Worm (Caenorhabditis elegans): Measurements from ENCODE around the gene pmp-1.
A peak's percentile ranks its signal among the peaks of the same experiment; 100 is the strongest.

Gene pmp-1

DNA sequence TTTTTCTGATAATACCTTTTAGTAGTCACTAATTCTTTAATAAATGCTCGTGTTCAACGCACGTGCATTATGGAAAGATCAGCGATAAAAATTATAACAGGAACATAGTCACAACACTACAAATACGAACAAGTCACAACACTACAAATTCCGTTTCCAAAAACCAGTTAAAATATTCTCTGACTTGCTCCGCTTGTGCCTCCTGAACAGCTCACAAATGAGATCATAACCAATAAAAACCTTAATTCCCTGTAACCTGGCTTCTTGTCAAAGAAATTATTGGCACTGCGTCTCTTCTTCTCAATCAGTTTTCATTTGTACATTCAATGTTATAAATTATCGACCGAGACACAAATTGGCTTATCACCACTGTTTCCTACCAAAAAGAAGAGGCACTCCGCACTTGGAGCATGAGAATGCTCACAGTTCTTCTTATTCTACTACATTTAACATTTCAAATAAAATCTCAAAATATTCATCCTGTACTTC, 35.9 kb upstream of the pmp-1 start, which contains the start of gene B0252.1:
Gene B0252.1, plus strand, starts transcription at position 318 of the 489 bp plus-strand sequence.
- TF ChIP-seq nhr-102 (tag; optimal IDR thresholded peaks at IDR 0.05) (peak; percentile 31), dmd-6 (GFP tag; IDR thresholded peaks at IDR 0.05) (peak; percentile 30; the same call in 1 of the 2 replicates), pqm-1 (tag; optimal IDR thresholded peaks at IDR 0.05) (peak; percentile 56), mxl-3 (GFP tag; optimal IDR thresholded peaks at IDR 0.05) (peak; percentile 20), php-3 (GFP tag; IDR thresholded peaks at IDR 0.05) (peak; percentile 95), Y105C5A.15 (GFP tag; IDR thresholded peaks at IDR 0.05) (no peak), hlh-11 (tag; optimal IDR thresholded peaks at IDR 0.05) (peak; percentile 68), nhr-77 (tag; optimal IDR thresholded peaks at IDR 0.05) (peak; percentile 27), R02D3.7 (tag; optimal IDR thresholded peaks at IDR 0.05) (no peak), daf-16 (GFP tag; optimal IDR thresholded peaks at IDR 0.05) (no peak), daf-16 (tag; optimal IDR thresholded peaks at IDR 0.05) (peak; percentile 25), hif-1 (tag; optimal IDR thresholded peaks at IDR 0.05) (no peak), aha-1 (tag) (peak; percentile 13), nhr-28 (tag; optimal IDR thresholded peaks at IDR 0.05) (peak; percentile 97), duxl-1 (tag; optimal IDR thresholded peaks at IDR 0.05; ENCODE audit: poor library complexity) (no peak), nhr-76 (tag; optimal IDR thresholded peaks at IDR 0.05) (no peak), lin-1 (GFP tag; IDR thresholded peaks at IDR 0.05) (no peak), sdz-12 (GFP tag; optimal IDR thresholded peaks at IDR 0.05) (no peak)

DNA sequence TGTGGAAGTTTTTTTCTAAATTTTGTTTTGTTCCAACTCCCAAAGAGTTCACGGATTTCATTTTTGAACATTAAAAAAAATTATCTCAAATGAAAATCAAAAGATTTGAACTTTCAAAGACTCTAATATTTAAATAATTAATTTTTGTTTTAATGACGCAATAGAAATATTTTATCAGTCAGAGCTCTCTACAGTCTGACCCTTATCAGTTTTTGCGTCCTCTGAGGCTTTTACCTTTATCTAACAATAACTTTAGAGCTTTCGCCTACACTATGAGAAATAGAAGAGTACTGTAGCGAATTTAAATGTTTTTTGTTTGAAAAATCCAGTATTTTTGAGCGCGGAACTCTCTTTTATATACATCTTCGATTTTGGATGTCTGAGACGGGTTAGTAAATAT, 35.3 kb upstream of the pmp-1 start, which contains the start of gene B0252.5:
Gene B0252.5, minus strand, starts transcription at position 17 of the 400 bp plus-strand sequence.
- no peak for TF ChIP-seq daf-16 (GFP tag; optimal IDR thresholded peaks at IDR 0.05)
- peak; percentile 27 for TF ChIP-seq daf-16 (tag; optimal IDR thresholded peaks at IDR 0.05)
- peak; percentile 77 for TF ChIP-seq pqm-1 (tag; optimal IDR thresholded peaks at IDR 0.05)
- TF ChIP-seq ceh-82 (tag; optimal IDR thresholded peaks at IDR 0.05) = no peak

DNA sequence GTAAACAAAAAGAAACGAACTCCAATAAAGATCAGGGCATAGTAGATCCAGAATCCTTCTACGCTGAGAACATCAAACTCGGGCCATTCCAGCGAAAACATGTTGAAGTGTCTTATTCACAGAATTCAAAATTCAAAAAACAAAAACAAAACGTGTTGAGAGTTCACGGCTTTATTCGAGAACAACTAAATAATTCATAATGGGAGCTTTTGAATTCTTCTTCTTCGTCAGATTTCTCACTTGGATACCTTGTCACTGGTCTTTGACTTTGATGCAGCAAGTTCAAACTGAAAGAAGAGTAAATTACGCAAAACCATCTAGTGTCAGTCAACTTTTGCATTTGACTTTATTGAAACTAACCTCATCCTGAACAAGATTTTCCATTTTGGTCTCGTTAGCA, 34.2 kb upstream of the pmp-1 start, which contains the start of gene B0252.11:
Gene B0252.11, minus strand, starts transcription at position 101 of the 400 bp plus-strand sequence.
- TF ChIP-seq daf-12 (tag; optimal IDR thresholded peaks at IDR 0.05) (no peak), lsy-2 (tag; optimal IDR thresholded peaks at IDR 0.05) (no peak), nhr-76 (tag; optimal IDR thresholded peaks at IDR 0.05) (no peak), set-16 (GFP tag; IDR thresholded peaks at IDR 0.05) (no peak), aha-1 (tag) (peak; percentile 42), mdt-29 (GFP tag; IDR thresholded peaks at IDR 0.05) (no peak)

DNA sequence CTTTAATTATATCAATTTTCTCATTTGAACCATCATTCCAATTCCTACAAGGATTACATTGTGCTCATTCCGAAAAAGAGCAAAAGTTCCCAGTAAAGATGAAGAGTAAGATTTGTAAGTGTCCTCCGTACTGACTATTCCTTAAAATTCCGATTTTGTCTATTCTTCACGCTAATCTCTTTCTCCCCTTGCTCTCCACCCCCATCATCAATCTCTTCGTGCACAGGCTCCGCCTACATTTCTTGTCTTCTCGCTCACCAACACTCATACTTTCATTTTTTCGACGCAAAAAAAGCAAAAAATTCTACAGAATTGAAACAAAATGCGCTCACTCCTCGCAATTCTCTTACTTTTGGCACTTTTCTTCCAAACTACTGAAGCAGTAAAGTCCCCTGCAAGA, 32.3 kb upstream of the pmp-1 start, which contains the start of gene B0252.8:
Gene B0252.8, plus strand, starts transcription at position 292 of the 400 bp plus-strand sequence.
- TF ChIP-seq spr-1 (tag; optimal IDR thresholded peaks at IDR 0.05) (no peak), mes-2 (tag; optimal IDR thresholded peaks at IDR 0.05; ENCODE audit: poor library complexity, severe bottlenecking) (no peak), unc-130 (GFP tag; optimal IDR thresholded peaks at IDR 0.05) (no peak), daf-8 (GFP tag; IDR thresholded peaks at IDR 0.05) (no peak), F37D6.2 (tag; optimal IDR thresholded peaks at IDR 0.05) (no peak), madf-9 (GFP tag; conservative IDR thresholded peaks at IDR 0.05) (no peak), rbr-2 (tag; optimal IDR thresholded peaks at IDR 0.05) (no peak)

DNA sequence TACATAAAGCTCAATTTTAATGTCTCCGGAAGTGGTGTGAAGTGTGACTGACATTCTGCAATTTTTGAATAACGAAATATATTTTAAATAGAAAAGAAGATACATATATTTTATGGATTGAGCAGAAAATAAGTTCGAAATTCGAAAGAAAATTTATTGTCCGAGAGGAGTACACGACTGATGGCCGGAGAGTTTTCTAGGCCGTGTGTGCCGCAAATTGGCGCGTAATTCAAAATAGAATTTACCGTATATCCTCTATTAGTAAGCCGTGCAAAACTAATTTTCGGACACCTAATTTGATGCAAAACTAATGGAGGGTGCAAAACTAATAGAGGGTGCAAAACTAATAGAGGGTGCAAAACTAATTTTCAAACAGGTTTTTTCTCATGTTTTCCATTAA, 29.8 kb upstream of the pmp-1 start, which contains the start of gene cyn-10:
Gene cyn-10, minus strand, starts transcription at position 57 of the 400 bp plus-strand sequence.
- TF ChIP-seq pha-4 (GFP tag; IDR thresholded peaks at IDR 0.05) = no peak
- peak; percentile 21 for TF ChIP-seq pha-4 (tag; optimal IDR thresholded peaks at IDR 0.05)
- peak; percentile 66 for TF ChIP-seq hmg-1.1 (GFP tag; IDR thresholded peaks at IDR 0.05)
- peak in 1 of 2 experiments; percentile 82 for TF ChIP-seq lsy-2 (tag; optimal IDR thresholded peaks at IDR 0.05)
- TF ChIP-seq aha-1 (tag) = peak; percentile 99
- TF ChIP-seq nhr-111 (GFP tag; optimal IDR thresholded peaks at IDR 0.05) = no peak
- TF ChIP-seq spr-3 (GFP tag; optimal IDR thresholded peaks at IDR 0.05) = no peak
- no peak for TF ChIP-seq Y5F2A.4 (GFP tag; optimal IDR thresholded peaks at IDR 0.05)
- TF ChIP-seq nhr-42 (GFP tag; IDR thresholded peaks at IDR 0.05) = 0 out of 2 replicates have a peak, but pooled peaks have one; percentile 35
- TF ChIP-seq mep-1 (tag; optimal IDR thresholded peaks at IDR 0.05) = peak; percentile 51
- no peak for TF ChIP-seq zfp-2 (tag; optimal IDR thresholded peaks at IDR 0.05)
- TF ChIP-seq zfp-3 (GFP tag; conservative IDR thresholded peaks at IDR 0.05) = peak; percentile 76; the same call in 1 of the 2 replicates
- no peak for TF ChIP-seq lin-39 (tag; optimal IDR thresholded peaks at IDR 0.05)
- TF ChIP-seq ztf-11 (tag; optimal IDR thresholded peaks at IDR 0.05) = no peak
- TF ChIP-seq aly-2 (tag; optimal IDR thresholded peaks at IDR 0.05) = no peak
- no peak for TF ChIP-seq dmd-8 (GFP tag; IDR thresholded peaks at IDR 0.05)
- TF ChIP-seq dmd-9 (GFP tag; IDR thresholded peaks at IDR 0.05) = peak; percentile 95
- no peak for TF ChIP-seq daf-16 (GFP tag; optimal IDR thresholded peaks at IDR 0.05)
- TF ChIP-seq daf-16 (tag; optimal IDR thresholded peaks at IDR 0.05) = no peak

Measured in whole organism, L4 larva.